Fruit fly (Drosophila melanogaster) Kc167 (cell line): ENCODE measurements around the gene CG14221.

Experiments
- Myc ChIP-seq: fragments of >200 bp; optimal IDR thresholded peaks from 2 replicates; lab custom pipeline; 2017; ENCODE audit warnings: missing external identifiers
- Sin3A ChIP-seq: fragments of >200 bp; optimal IDR thresholded peaks from 2 replicates; lab custom pipeline; 2018; ENCODE audit warnings: missing external identifiers
- h ChIP-seq: fragments of >200 bp; optimal IDR thresholded peaks from 3 replicates; lab custom pipeline; 2018; ENCODE audit warnings: missing external identifiers
- insv ChIP-seq: fragments of >200 bp; optimal IDR thresholded peaks from 3 replicates; lab custom pipeline; 2018; ENCODE audit warnings: missing external identifiers
- psq ChIP-seq: fragments of >200 bp; optimal IDR thresholded peaks from 2 replicates; lab custom pipeline; 2017; ENCODE audit warnings: missing external identifiers
- ttk ChIP-seq: sonication (Bioruptor generic); optimal IDR thresholded peaks from 2 replicates; lab custom pipeline; 2017; ENCODE audit warnings: missing external identifiers

dm6 chrX:19667444-19668104 lies 46.5 kb upstream of the CG14221 start:
- TF ChIP-seq h (lab: Kevin White, UChicago), result no peak
- no peak for TF ChIP-seq ttk
- no peak for TF ChIP-seq Myc
- TF ChIP-seq Sin3A (lab: Kevin White, UChicago), result no peak
- TF ChIP-seq psq (lab: Kevin White, UChicago), result no peak
- no peak for TF ChIP-seq insv (lab: Kevin White, UChicago)
